Worm (Caenorhabditis elegans) whole organism, mixed stage, embryonic: ENCODE measurements around the gene cct-5.

Source experiments
- M03D4.4 ChIP-seq: sonication (generic microtip); optimal IDR thresholded peaks from 2 replicates; lab custom pipeline; 2017; ENCODE audit warnings: mild to moderate bottlenecking, missing genetic modification characterization, missing compliant biosample characterization
- bed-3 ChIP-seq: fragments of 200-800 bp; sonication (Bioruptor generic); optimal IDR thresholded peaks from 3 replicates; lab custom pipeline; 2018; ENCODE audit warnings: mild to moderate bottlenecking, missing genetic modification characterization, moderate library complexity, missing compliant biosample characterization
- ceh-39 ChIP-seq: fragments of 150-350 bp; optimal IDR thresholded peaks from 2 replicates; lab custom pipeline; 2014; ENCODE audit warnings: missing biosample characterization, missing genetic modification characterization
- ceh-43 ChIP-seq: fragments of 200-800 bp; sonication (Bioruptor generic); optimal IDR thresholded peaks from 2 replicates; lab custom pipeline; 2018; ENCODE audit warnings: mild to moderate bottlenecking, missing genetic modification characterization, moderate library complexity, missing compliant biosample characterization
- ceh-83 ChIP-seq: fragments of 200-800 bp; sonication (Bioruptor generic); optimal IDR thresholded peaks from 2 replicates; lab custom pipeline; 2018; ENCODE audit warnings: mild to moderate bottlenecking, missing genetic modification characterization, missing compliant biosample characterization
- ces-1 ChIP-seq: fragments of 150-350 bp; optimal IDR thresholded peaks from 2 replicates; lab custom pipeline; 2014; ENCODE audit warnings: missing biosample characterization, missing genetic modification reagents, missing genetic modification characterization
- cnd-1 ChIP-seq: fragments of 200-800 bp; sonication (Bioruptor generic); optimal IDR thresholded peaks from 2 replicates; lab custom pipeline; 2018; ENCODE audit warnings: mild to moderate bottlenecking, missing genetic modification characterization, missing compliant biosample characterization
- drap-1 ChIP-seq: fragments of 200-800 bp; sonication (Bioruptor generic); optimal IDR thresholded peaks from 3 replicates; lab custom pipeline; 2018; ENCODE audit warnings: mild to moderate bottlenecking, missing genetic modification characterization, missing compliant biosample characterization
- elt-1 ChIP-seq: sonication (generic microtip); optimal IDR thresholded peaks from 2 replicates; lab custom pipeline; 2017; ENCODE audit warnings: missing genetic modification characterization, mild to moderate bottlenecking, missing compliant biosample characterization, antibody characterized with exemption, moderate library complexity, borderline replicate concordance; ENCODE audit not compliant: insufficient read depth
- elt-3 ChIP-seq: fragments of 150-350 bp; optimal IDR thresholded peaks from 2 replicates; lab custom pipeline; 2014; ENCODE audit warnings: missing biosample characterization, missing genetic modification characterization
- flh-1 ChIP-seq: fragments of 200-800 bp; sonication (Bioruptor generic); optimal IDR thresholded peaks from 2 replicates; lab custom pipeline; 2018; ENCODE audit warnings: mild to moderate bottlenecking, missing genetic modification characterization, moderate library complexity, missing compliant biosample characterization
- ham-2 ChIP-seq: fragments of 200-800 bp; sonication (Bioruptor generic); optimal IDR thresholded peaks from 2 replicates; lab custom pipeline; 2018; ENCODE audit warnings: mild to moderate bottlenecking, missing genetic modification characterization, missing compliant biosample characterization
- hlh-1 ChIP-seq: fragments of 150-350 bp; optimal IDR thresholded peaks from 2 replicates; lab custom pipeline; 2014; ENCODE audit warnings: missing biosample characterization, missing genetic modification reagents, missing genetic modification characterization
- lin-32 ChIP-seq: fragments of 200-800 bp; sonication (Bioruptor generic); optimal IDR thresholded peaks from 2 replicates; lab custom pipeline; 2018; ENCODE audit warnings: mild to moderate bottlenecking, missing genetic modification characterization, missing compliant biosample characterization
- lsy-2 ChIP-seq: fragments of 150-350 bp; optimal IDR thresholded peaks from 2 replicates; lab custom pipeline; 2014; ENCODE audit warnings: missing biosample characterization, missing genetic modification characterization
- mab-5 ChIP-seq: fragments of 150-350 bp; optimal IDR thresholded peaks from 2 replicates; lab custom pipeline; 2014; ENCODE audit warnings: missing biosample characterization, missing genetic modification characterization
- mep-1 ChIP-seq: fragments of 150-350 bp; optimal IDR thresholded peaks from 2 replicates; lab custom pipeline; 2017; ENCODE audit warnings: missing biosample characterization, missing genetic modification reagents, missing genetic modification characterization, inconsistent platforms
- mls-2 ChIP-seq: sonication (generic microtip); optimal IDR thresholded peaks from 2 replicates; lab custom pipeline; 2016; ENCODE audit warnings: mild to moderate bottlenecking, missing genetic modification characterization, moderate library complexity, missing compliant biosample characterization
- nhr-12 ChIP-seq: fragments of 150-350 bp; optimal IDR thresholded peaks from 2 replicates; lab custom pipeline; 2014; ENCODE audit warnings: missing biosample characterization, missing genetic modification characterization
- nhr-2 ChIP-seq: fragments of 150-350 bp; optimal IDR thresholded peaks from 2 replicates; lab custom pipeline; 2014; ENCODE audit warnings: missing biosample characterization, missing genetic modification characterization
- nhr-237 ChIP-seq: fragments of 150-350 bp; optimal IDR thresholded peaks from 2 replicates; lab custom pipeline; 2014; ENCODE audit warnings: missing biosample characterization, missing genetic modification characterization
- nhr-28 ChIP-seq: fragments of 150-350 bp; optimal IDR thresholded peaks from 2 replicates; lab custom pipeline; 2014; ENCODE audit warnings: missing biosample characterization, missing genetic modification characterization
- nhr-76 ChIP-seq: sonication (generic microtip); optimal IDR thresholded peaks from 2 replicates; lab custom pipeline; 2017; ENCODE audit warnings: missing biosample characterization, missing genetic modification characterization
- pha-4 ChIP-seq: fragments of 150-350 bp; optimal IDR thresholded peaks from 2 replicates; lab custom pipeline; 2018; ENCODE audit warnings: missing biosample characterization, missing genetic modification reagents, missing genetic modification characterization
- sem-2 ChIP-seq: fragments of 200-800 bp; sonication (Bioruptor generic); optimal IDR thresholded peaks from 2 replicates; lab custom pipeline; 2018; ENCODE audit warnings: mild to moderate bottlenecking, missing genetic modification characterization, missing compliant biosample characterization
- snpc-4 ChIP-seq: fragments of 150-350 bp; optimal IDR thresholded peaks from 2 replicates; lab custom pipeline; 2014; ENCODE audit warnings: missing biosample characterization, missing genetic modification characterization
- sptf-1 ChIP-seq: sonication (generic microtip); optimal IDR thresholded peaks from 2 replicates; lab custom pipeline; 2017; ENCODE audit warnings: mild to moderate bottlenecking, missing genetic modification characterization, moderate library complexity, missing compliant biosample characterization
- unc-120 ChIP-seq: sonication (generic microtip); optimal IDR thresholded peaks from 2 replicates; lab custom pipeline; 2017; ENCODE audit warnings: missing genetic modification characterization, missing compliant biosample characterization; ENCODE audit not compliant: poor library complexity, severe bottlenecking
- unc-39 ChIP-seq: fragments of 150-350 bp; optimal IDR thresholded peaks from 2 replicates; lab custom pipeline; 2014; ENCODE audit warnings: missing biosample characterization, missing genetic modification characterization
- unc-62 ChIP-seq: fragments of 150-350 bp; optimal IDR thresholded peaks from 2 replicates; lab custom pipeline; 2014; ENCODE audit warnings: missing biosample characterization, missing genetic modification reagents, missing genetic modification characterization
- zip-8 ChIP-seq: fragments of 150-350 bp; optimal IDR thresholded peaks from 2 replicates; lab custom pipeline; 2014; ENCODE audit warnings: missing biosample characterization, missing genetic modification characterization
- ztf-11 ChIP-seq: fragments of 150-350 bp; optimal IDR thresholded peaks from 2 replicates; lab custom pipeline; 2014; ENCODE audit warnings: missing biosample characterization, missing genetic modification characterization

Gene cct-5

ce11 chrIII:4540604-4541003 is 32.7 kb upstream of the cct-5 start, which contains the start of gene ugt-62:
Gene ugt-62, minus strand, starts transcription at chrIII:4540623.
- TF ChIP-seq mls-2 (no peak), unc-62 (no peak), ceh-43 (GFP tag; lab: Kevin White, UChicago) (no peak), ham-2 (GFP tag; lab: Kevin White, UChicago) (no peak)

- TF ChIP-seq unc-39 (tag; lab: Kevin White, UChicago) (no peak), mab-5 (tag; lab: Kevin White, UChicago) (no peak), nhr-237 (tag; lab: Kevin White, UChicago) (no peak), cnd-1 (no peak), ces-1 (no peak), ztf-11 (tag; lab: Kevin White, UChicago) (no peak), ceh-43 (GFP tag; lab: Kevin White, UChicago) (no peak), elt-3 (tag; lab: Kevin White, UChicago) (no peak), nhr-2 (no peak), mls-2 (no peak), bed-3 (GFP tag; lab: Kevin White, UChicago) (no peak), zip-8 (tag; lab: Kevin White, UChicago) (no peak), drap-1 (GFP tag; lab: Kevin White, UChicago) (no peak)
These were observed 23.1 kb upstream of the cct-5 start for ce11 chrIII:4530968-4531367.

ce11 chrIII:4525998-4526397 is 18.1 kb upstream of the cct-5 start:
- TF ChIP-seq elt-3 (tag; lab: Kevin White, UChicago): no peak
- TF ChIP-seq ztf-11 (tag; lab: Kevin White, UChicago): no peak
- no peak for TF ChIP-seq lsy-2 (tag; lab: Kevin White, UChicago)
- no peak for TF ChIP-seq mab-5 (tag; lab: Kevin White, UChicago)
- TF ChIP-seq nhr-237 (tag; lab: Kevin White, UChicago): no peak
- no peak for TF ChIP-seq ham-2 (GFP tag; lab: Kevin White, UChicago)
- no peak for TF ChIP-seq nhr-28
- no peak for TF ChIP-seq ceh-39

ce11 chrIII:4524071-4524470 is 16.2 kb upstream of the cct-5 start:
- TF ChIP-seq ces-1 (peak; percentile 95), hlh-1 (tag; lab: Kevin White, UChicago) (no peak)

ce11 chrIII:4523411-4523810 is 15.5 kb upstream of the cct-5 start:
- TF ChIP-seq cnd-1 (peak; percentile 86), unc-62 (peak; percentile 61), snpc-4 (tag; lab: Kevin White, UChicago) (no peak), flh-1 (GFP tag; lab: Kevin White, UChicago) (no peak), ces-1 (peak; percentile 59), hlh-1 (tag; lab: Kevin White, UChicago) (peak; percentile 27), ham-2 (GFP tag; lab: Kevin White, UChicago) (no peak)

ce11 chrIII:4520057-4520456 is 12.1 kb upstream of the cct-5 start, which contains the start of gene cdh-4:
Gene cdh-4, plus strand, starts transcription at chrIII:4520357.
- TF ChIP-seq cnd-1 (no peak), nhr-28 (no peak), ceh-43 (GFP tag; lab: Kevin White, UChicago) (no peak), sptf-1 (tag; lab: Kevin White, UChicago) (no peak), mab-5 (tag; lab: Kevin White, UChicago) (no peak), nhr-12 (tag; lab: Kevin White, UChicago) (no peak), zip-8 (tag; lab: Kevin White, UChicago) (no peak), mep-1 (tag; lab: Kevin White, UChicago) (no peak), pha-4 (tag; lab: Kevin White, UChicago) (no peak), unc-62 (no peak), mls-2 (no peak), M03D4.4 (tag; lab: Kevin White, UChicago) (no peak)

- TF ChIP-seq elt-1 (no peak), drap-1 (GFP tag; lab: Kevin White, UChicago) (no peak), ham-2 (GFP tag; lab: Kevin White, UChicago) (no peak), lin-32 (GFP tag; lab: Kevin White, UChicago) (peak; percentile 55), nhr-76 (tag; lab: Kevin White, UChicago) (no peak), mls-2 (peak; percentile 60), ceh-83 (GFP tag; lab: Kevin White, UChicago) (no peak), ces-1 (peak; percentile 67), hlh-1 (tag; lab: Kevin White, UChicago) (no peak), unc-62 (no peak), elt-3 (tag; lab: Kevin White, UChicago) (no peak), nhr-237 (tag; lab: Kevin White, UChicago) (no peak), mep-1 (tag; lab: Kevin White, UChicago) (no peak), lsy-2 (tag; lab: Kevin White, UChicago) (no peak), ztf-11 (tag; lab: Kevin White, UChicago) (no peak), ceh-43 (GFP tag; lab: Kevin White, UChicago) (peak; percentile 52), sptf-1 (tag; lab: Kevin White, UChicago) (no peak), pha-4 (tag; lab: Kevin White, UChicago) (no peak), cnd-1 (peak; percentile 77), nhr-2 (no peak), zip-8 (tag; lab: Kevin White, UChicago) (no peak), unc-39 (tag; lab: Kevin White, UChicago) (no peak), unc-120 (tag; lab: Kevin White, UChicago) (no peak), nhr-28 (no peak), sem-2 (GFP tag; lab: Kevin White, UChicago) (no peak)
These were observed 11.5 kb upstream of the cct-5 start for ce11 chrIII:4519410-4519809.
